Fruit fly (Drosophila melanogaster): ENCODE results near the gene CG17294.

Gene CG17294

dm6 chr2L:8382646-8383045 is 5.8 kb downstream of the CG17294 start, which contains the start of the genes CG13392 and Rcd4 (continued):
- TF ChIP-seq prd (optimal IDR thresholded peaks at IDR 0.05) (no peak), prd (GFP tag; IDR thresholded peaks at IDR 0.05) (peak; percentile 53; the same call in 2 of the 3 replicates), Sox102F (GFP tag; optimal IDR thresholded peaks at IDR 0.05) (peak; percentile 16), cg (GFP tag; optimal IDR thresholded peaks at IDR 0.05) (no peak), ro (GFP tag; IDR thresholded peaks at IDR 0.05) (no peak), CG34224 (GFP tag; IDR thresholded peaks at IDR 0.05; ENCODE audit: partially characterized antibody) (peak; percentile 81), NC2β (GFP tag; optimal IDR thresholded peaks at IDR 0.05) (peak; percentile 64), tup (GFP tag; optimal IDR thresholded peaks at IDR 0.05) (peak; percentile 76), esg (GFP tag; conservative IDR thresholded peaks at IDR 0.05) (0 out of 2 replicates have a peak, but pooled peaks have one; percentile 6), Bdp1 (GFP tag; optimal IDR thresholded peaks at IDR 0.05) (peak; percentile 33), H15 (GFP tag; IDR thresholded peaks at IDR 0.05) (peak; percentile 56; the same call in 1 of the 3 replicates), CG10267 (tag; optimal IDR thresholded peaks at IDR 0.05) (peak; percentile 97), CG7928 (GFP tag; optimal IDR thresholded peaks at IDR 0.05) (peak; percentile 25), CG5245 (GFP tag; optimal IDR thresholded peaks at IDR 0.05) (peak; percentile 40), cwo (GFP tag; optimal IDR thresholded peaks at IDR 0.05) (no peak), CG2199 (GFP tag; IDR thresholded peaks at IDR 0.05) (no peak), pan (optimal IDR thresholded peaks at IDR 0.05) (no peak), pan (GFP tag; optimal IDR thresholded peaks at IDR 0.05 in 1 of 2, IDR thresholded peaks at IDR 0.05 in 1 of 2) (peak in 1 of 2 experiments; percentile 58), Oli (tag; optimal IDR thresholded peaks at IDR 0.05) (no peak), CG10462 (GFP tag; optimal IDR thresholded peaks at IDR 0.05) (no peak), dmrt99B (tag; optimal IDR thresholded peaks at IDR 0.05) (peak; percentile 21), tna (GFP tag; IDR thresholded peaks at IDR 0.05; ENCODE audit: partially characterized antibody) (no peak), CG13296 (GFP tag; optimal IDR thresholded peaks at IDR 0.05) (peak; percentile 41), btn (GFP tag; optimal IDR thresholded peaks at IDR 0.05) (peak; percentile 30), usp (GFP tag; optimal IDR thresholded peaks at IDR 0.05) (no peak), gem (tag; optimal IDR thresholded peaks at IDR 0.05) (peak; percentile 7), aop (GFP tag; IDR thresholded peaks at IDR 0.05) (no peak), CG2202 (tag; optimal IDR thresholded peaks at IDR 0.05) (peak; percentile 18), CG7271 (tag; optimal IDR thresholded peaks at IDR 0.05) (peak; percentile 70), Hand (GFP tag; optimal IDR thresholded peaks at IDR 0.05) (no peak), Vsx1 (GFP tag; optimal IDR thresholded peaks at IDR 0.05) (no peak), CG3281 (GFP tag; optimal IDR thresholded peaks at IDR 0.05) (peak; percentile 60), CHES-1-like (GFP tag; optimal IDR thresholded peaks at IDR 0.05) (peak; percentile 79), CG7987 (GFP tag; optimal IDR thresholded peaks at IDR 0.05) (peak; percentile 71), CG4424 (GFP tag; optimal IDR thresholded peaks at IDR 0.05) (peak; percentile 91), CG12659 (GFP tag; optimal IDR thresholded peaks at IDR 0.05) (peak; percentile 84), bcd (GFP tag; optimal IDR thresholded peaks at IDR 0.05) (peak; percentile 46), dpn (GFP tag; optimal IDR thresholded peaks at IDR 0.05) (peak; percentile 70 to 82), CG17612 (GFP tag; IDR thresholded peaks at IDR 0.05) (no peak), CG5953 (GFP tag; IDR thresholded peaks at IDR 0.05) (no peak), CG15011 (GFP tag; optimal IDR thresholded peaks at IDR 0.05) (no peak), Asciz (GFP tag; optimal IDR thresholded peaks at IDR 0.05) (no peak), D19A (tag; optimal IDR thresholded peaks at IDR 0.05) (no peak), CG17361 (GFP tag; IDR thresholded peaks at IDR 0.05) (peak; percentile 28; the same call in 1 of the 3 replicates), bbx (GFP tag; IDR thresholded peaks at IDR 0.05; ENCODE audit: partially characterized antibody) (peak; percentile 79), ftz-f1 (GFP tag; optimal IDR thresholded peaks at IDR 0.05) (peak; percentile 23), CG7357 (GFP tag; IDR thresholded peaks at IDR 0.05) (no peak), CrebB (tag; optimal IDR thresholded peaks at IDR 0.05) (peak; percentile 50), CG8281 (tag; optimal IDR thresholded peaks at IDR 0.05) (no peak), CG12744 (GFP tag; optimal IDR thresholded peaks at IDR 0.05) (peak; percentile 44), oc (tag; optimal IDR thresholded peaks at IDR 0.05) (no peak)
